Worm (Caenorhabditis elegans): ENCODE measurements around the gene cyp-33C8.

ce11 chrV:3832103-3832502 is 28.8 kb upstream of the cyp-33C8 start:
- no peak for TF ChIP-seq him-1 (tag; optimal IDR thresholded peaks at IDR 0.05)
- no peak for TF ChIP-seq W03F9.2 (tag; optimal IDR thresholded peaks at IDR 0.05)
- no peak for TF ChIP-seq dao-5 (tag; optimal IDR thresholded peaks at IDR 0.05)
